Fruit fly (Drosophila melanogaster) whole organism, wandering third instar larva: ENCODE measurements around the gene cm.

Experiments
- Abd-B ChIP-seq: fragments of >200 bp; optimal IDR thresholded peaks from 2 replicates; lab custom pipeline; 2017; ENCODE audit warnings: missing biosample characterization, missing genetic modification characterization
- CG32264 ChIP-seq: fragments of 200-800 bp; sonication (Bioruptor generic); optimal IDR thresholded peaks from 2 replicates; lab custom pipeline; 2016; ENCODE audit warnings: missing biosample characterization, missing genetic modification characterization
- Myc ChIP-seq: fragments of >200 bp; optimal IDR thresholded peaks from 2 replicates; lab custom pipeline; 2017
- dl ChIP-seq, 2 experiments: fragments of 175-275, 200-275 bp in 1 of 2; fragments of 200-275 bp in 1 of 2; sonication (Bioruptor generic); optimal IDR thresholded peaks; lab custom pipeline; 2018; ENCODE audit warnings: mild to moderate bottlenecking in 2 of 2, missing biosample characterization in 2 of 2, missing genetic modification characterization in 2 of 2, moderate library complexity in 2 of 2; ENCODE audit not compliant: partially characterized antibody in 2 of 2, insufficient read depth in 1 of 2
- ey ChIP-seq: fragments of 200-800 bp; sonication (Bioruptor generic); optimal IDR thresholded peaks from 2 replicates; lab custom pipeline; 2016; ENCODE audit warnings: missing biosample characterization, missing genetic modification characterization
- h ChIP-seq: fragments of 200-800 bp; sonication (Bioruptor generic); optimal IDR thresholded peaks from 3 replicates; lab custom pipeline; 2016; ENCODE audit warnings: missing biosample characterization, mild to moderate bottlenecking, missing genetic modification characterization
- pan ChIP-seq: fragments of >200 bp; optimal IDR thresholded peaks from 2 replicates; lab custom pipeline; 2017

dm6 chrX:7034892-7035291, 23.9 kb upstream of the cm start:
- TF ChIP-seq CG32264 (GFP tag; lab: Kevin White, UChicago) (no peak), pan (lab: Kevin White, UChicago) (no peak), dl (GFP tag; optimal IDR thresholded peaks at IDR 0.05; lab: Kevin White, UChicago; ENCODE audit: insufficient read depth in 1 of 2, partially characterized antibody in 2 of 2) (no peak), h (GFP tag; lab: Kevin White, UChicago) (no peak), ey (GFP tag; lab: Kevin White, UChicago) (no peak), Myc (lab: Kevin White, UChicago) (no peak), Abd-B (GFP tag; lab: Kevin White, UChicago) (no peak)
